Fruit fly (Drosophila melanogaster): ENCODE measurements around the gene daed.

daed gene

DNA sequence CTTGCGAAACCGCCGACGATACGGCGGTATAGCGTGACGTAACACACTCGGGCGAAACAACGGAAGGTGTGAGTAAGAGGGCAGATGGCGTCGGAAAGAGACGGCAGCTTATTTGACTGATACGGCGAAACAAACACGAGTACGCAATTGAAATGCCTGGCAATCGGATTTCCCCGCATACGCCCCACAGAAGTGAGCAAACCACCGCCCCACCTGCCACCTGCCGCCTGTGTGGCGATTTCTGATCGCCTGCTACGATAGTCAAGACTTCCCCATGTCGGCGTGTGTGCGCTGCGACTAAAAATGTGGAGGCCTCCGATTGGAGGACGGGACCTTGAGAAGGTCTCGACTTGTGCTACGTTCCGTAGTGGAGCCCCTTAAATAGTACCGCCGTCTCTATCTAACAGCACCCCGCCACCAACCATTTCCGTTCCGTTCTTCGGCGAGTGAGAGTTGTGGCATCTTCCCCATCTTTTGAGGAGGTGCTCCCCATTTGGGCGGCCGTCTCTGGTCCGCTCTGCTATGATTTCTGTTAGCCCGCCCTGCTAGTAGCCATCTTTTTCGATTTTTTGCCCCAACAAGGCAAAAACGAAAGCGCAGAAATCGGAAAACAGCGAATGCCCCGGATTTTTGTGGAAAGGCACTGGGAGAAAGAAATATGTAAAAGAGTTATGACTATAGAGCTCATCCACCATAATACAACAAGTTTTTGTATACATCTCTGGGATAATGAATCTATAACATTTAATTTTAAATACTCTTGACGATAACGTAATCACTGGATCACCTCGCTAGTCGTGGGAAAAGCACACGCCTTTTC, 17.3 kb downstream of the daed start:
- TF ChIP-seq CG16813 (GFP tag; IDR thresholded peaks at IDR 0.05; ENCODE audit: partially characterized antibody) (no peak), CG34422 (GFP tag; IDR thresholded peaks at IDR 0.05) (no peak), ERR (GFP tag; optimal IDR thresholded peaks at IDR 0.05) (peak; percentile 73), Hmr (GFP tag; optimal IDR thresholded peaks at IDR 0.05) (peak; percentile 84), tna (GFP tag; IDR thresholded peaks at IDR 0.05; ENCODE audit: partially characterized antibody) (no peak), CG13775 (GFP tag; optimal IDR thresholded peaks at IDR 0.05) (peak; percentile 77), p53 (GFP tag; optimal IDR thresholded peaks at IDR 0.05) (peak; percentile 20), tup (GFP tag; optimal IDR thresholded peaks at IDR 0.05) (peak; percentile 78), Dip3 (GFP tag; optimal IDR thresholded peaks at IDR 0.05) (peak; percentile 89), dpn (GFP tag; optimal IDR thresholded peaks at IDR 0.05) (peak; percentile 86 to 91), CG4282 (GFP tag; optimal IDR thresholded peaks at IDR 0.05) (peak; percentile 62), CG11723 (GFP tag; optimal IDR thresholded peaks at IDR 0.05) (peak; percentile 57), C15 (GFP tag; IDR thresholded peaks at IDR 0.05) (no peak), CG11695 (GFP tag; IDR thresholded peaks at IDR 0.05) (no peak), fd3F (GFP tag; optimal IDR thresholded peaks at IDR 0.05) (peak; percentile 46), Gug (GFP tag; IDR thresholded peaks at IDR 0.05) (peak; percentile 88), luna (GFP tag; optimal IDR thresholded peaks at IDR 0.05) (no peak), ab (GFP tag; optimal IDR thresholded peaks at IDR 0.05) (peak; percentile 55), ken (GFP tag; IDR thresholded peaks at IDR 0.05) (no peak), CG17385 (GFP tag; optimal IDR thresholded peaks at IDR 0.05) (peak; percentile 79), CG14441 (GFP tag; IDR thresholded peaks at IDR 0.05) (no peak), NfI (GFP tag; optimal IDR thresholded peaks at IDR 0.05) (peak; percentile 78), Hsf (GFP tag; optimal IDR thresholded peaks at IDR 0.05) (peak; percentile 82), so (GFP tag; IDR thresholded peaks at IDR 0.05) (no peak), Meics (GFP tag; optimal IDR thresholded peaks at IDR 0.05) (peak; percentile 87), abd-A (tag; optimal IDR thresholded peaks at IDR 0.05) (peak; percentile 84), bab2 (GFP tag; optimal IDR thresholded peaks at IDR 0.05) (peak; percentile 88), salm (tag; optimal IDR thresholded peaks at IDR 0.05) (peak; percentile 69), ems (GFP tag; optimal IDR thresholded peaks at IDR 0.05) (peak; percentile 90), stc (GFP tag; IDR thresholded peaks at IDR 0.05) (no peak), dmrt99B (tag; optimal IDR thresholded peaks at IDR 0.05) (peak; percentile 88), CG3281 (GFP tag; optimal IDR thresholded peaks at IDR 0.05) (peak; percentile 80), sim (GFP tag; IDR thresholded peaks at IDR 0.05) (no peak), CG12942 (GFP tag; optimal IDR thresholded peaks at IDR 0.05) (peak; percentile 81), Doc2 (GFP tag; IDR thresholded peaks at IDR 0.05) (no peak), Antp (GFP tag; optimal IDR thresholded peaks at IDR 0.05) (peak; percentile 88), prd (optimal IDR thresholded peaks at IDR 0.05) (no peak), prd (GFP tag; IDR thresholded peaks at IDR 0.05) (no peak), crp (GFP tag; optimal IDR thresholded peaks at IDR 0.05) (peak in 1 of 2 experiments; percentile 29), CG9876 (GFP tag; optimal IDR thresholded peaks at IDR 0.05) (peak; percentile 78), CG6175 (GFP tag; IDR thresholded peaks at IDR 0.05) (no peak), BtbVII (GFP tag; optimal IDR thresholded peaks at IDR 0.05) (peak; percentile 72), CG17829 (tag; optimal IDR thresholded peaks at IDR 0.05) (peak; percentile 84), CG12391 (tag; optimal IDR thresholded peaks at IDR 0.05) (peak; percentile 90), CG1233 (GFP tag; optimal IDR thresholded peaks at IDR 0.05) (peak; percentile 75), Camta (GFP tag; optimal IDR thresholded peaks at IDR 0.05) (peak; percentile 83), CG5953 (GFP tag; IDR thresholded peaks at IDR 0.05) (no peak), tio (GFP tag; optimal IDR thresholded peaks at IDR 0.05) (peak; percentile 60), Dref (GFP tag; IDR thresholded peaks at IDR 0.05) (no peak), CG3838 (GFP tag; optimal IDR thresholded peaks at IDR 0.05) (peak; percentile 45)
